Worm (Caenorhabditis elegans) whole organism, L3 larva: ENCODE measurements around the gene irk-1.
A peak's percentile ranks its signal among the peaks of the same experiment; 100 is the strongest.

Experiments
- R02D3.7 ChIP-seq: fragments of 150-350 bp; optimal IDR thresholded peaks from 2 replicates; lab custom pipeline; 2014; ENCODE audit warnings: missing biosample characterization, missing genetic modification characterization
- ZK546.5 ChIP-seq: sonication (generic microtip); optimal IDR thresholded peaks from 2 replicates; lab custom pipeline; 2017; ENCODE audit warnings: missing biosample characterization, missing genetic modification characterization
- aly-2 ChIP-seq: fragments of 150-350 bp; optimal IDR thresholded peaks from 2 replicates; lab custom pipeline; 2014; ENCODE audit warnings: missing biosample characterization, missing genetic modification characterization
- ama-1 ChIP-seq: fragments of 150-350 bp; optimal IDR thresholded peaks from 2 replicates; lab custom pipeline; 2018
- ceh-16 ChIP-seq: sonication (generic microtip); optimal IDR thresholded peaks from 2 replicates; lab custom pipeline; 2017; ENCODE audit warnings: missing biosample characterization, missing genetic modification characterization
- ceh-28 ChIP-seq: fragments of 150-350 bp; optimal IDR thresholded peaks from 2 replicates; lab custom pipeline; 2014; ENCODE audit warnings: missing biosample characterization, missing genetic modification reagents, missing genetic modification characterization
- ceh-82 ChIP-seq: fragments of 150-350 bp; optimal IDR thresholded peaks from 2 replicates; lab custom pipeline; 2014; ENCODE audit warnings: missing biosample characterization, missing genetic modification characterization
- ceh-9 ChIP-seq: sonication (generic microtip); optimal IDR thresholded peaks from 2 replicates; lab custom pipeline; 2018; ENCODE audit warnings: missing biosample characterization, missing genetic modification characterization
- daf-12 ChIP-seq: fragments of 150-350 bp; optimal IDR thresholded peaks from 2 replicates; lab custom pipeline; 2014; ENCODE audit warnings: missing biosample characterization, missing genetic modification reagents, missing genetic modification characterization
- egl-27 ChIP-seq: sonication (generic microtip); optimal IDR thresholded peaks from 4 replicates; lab custom pipeline; 2017; ENCODE audit warnings: missing biosample characterization, missing genetic modification reagents, missing genetic modification characterization
- egl-5 ChIP-seq: fragments of 150-350 bp; optimal IDR thresholded peaks from 2 replicates; lab custom pipeline; 2017; ENCODE audit warnings: missing biosample characterization, missing genetic modification reagents, missing genetic modification characterization, inconsistent platforms
- elt-1 ChIP-seq: fragments of 150-350 bp; optimal IDR thresholded peaks from 2 replicates; lab custom pipeline; 2014; ENCODE audit warnings: missing biosample characterization, missing genetic modification characterization
- elt-2 ChIP-seq: sonication (generic microtip); optimal IDR thresholded peaks from 2 replicates; lab custom pipeline; 2016; ENCODE audit warnings: missing genetic modification reagents, mild to moderate bottlenecking, missing genetic modification characterization, missing compliant biosample characterization
- elt-3 ChIP-seq, 3 experiments: fragments of 150-350 bp in 1 of 3; sonication (generic microtip) in 2 of 3; optimal IDR thresholded peaks; 2 replicates in 2 of 3; 4 replicates in 1 of 3; lab custom pipeline; 2014 to 2017; ENCODE audit warnings: missing biosample characterization in 3 of 3, missing genetic modification characterization in 3 of 3
- eor-1 ChIP-seq, 2 experiments: fragments of 150-350 bp; optimal IDR thresholded peaks; 2 replicates each; lab custom pipeline; 2014 to 2018; ENCODE audit warnings: missing biosample characterization in 2 of 2, missing genetic modification characterization in 2 of 2
- fkh-10 ChIP-seq: sonication (generic microtip); optimal IDR thresholded peaks from 2 replicates; lab custom pipeline; 2017; ENCODE audit warnings: missing biosample characterization, missing genetic modification reagents, missing genetic modification characterization
- fkh-2 ChIP-seq: fragments of 150-350 bp; optimal IDR thresholded peaks from 2 replicates; lab custom pipeline; 2014; ENCODE audit warnings: missing biosample characterization, missing genetic modification reagents, missing genetic modification characterization
- fos-1 ChIP-seq: fragments of 150-350 bp; optimal IDR thresholded peaks from 2 replicates; lab custom pipeline; 2014; ENCODE audit warnings: missing biosample characterization, missing genetic modification characterization
- hmg-11 ChIP-seq: sonication (generic microtip); optimal IDR thresholded peaks from 2 replicates; lab custom pipeline; 2016; ENCODE audit warnings: missing genetic modification characterization, missing compliant biosample characterization
- jun-1 ChIP-seq: fragments of 150-350 bp; optimal IDR thresholded peaks from 2 replicates; lab custom pipeline; 2014; ENCODE audit warnings: missing biosample characterization, missing genetic modification reagents, missing genetic modification characterization
- lin-15B ChIP-seq: fragments of 150-350 bp; optimal IDR thresholded peaks from 2 replicates; lab custom pipeline; 2014; ENCODE audit warnings: missing biosample characterization, missing genetic modification characterization
- lin-39 ChIP-seq: fragments of 150-350 bp; optimal IDR thresholded peaks from 2 replicates; lab custom pipeline; 2018; ENCODE audit warnings: missing biosample characterization, missing genetic modification reagents, missing genetic modification characterization
- lsy-12 ChIP-seq: sonication (generic microtip); optimal IDR thresholded peaks from 2 replicates; lab custom pipeline; 2016; ENCODE audit warnings: mild to moderate bottlenecking, missing genetic modification characterization, missing compliant biosample characterization
- mdl-1 ChIP-seq: fragments of 150-350 bp; optimal IDR thresholded peaks from 2 replicates; lab custom pipeline; 2014; ENCODE audit warnings: missing biosample characterization, missing genetic modification characterization
- mml-1 ChIP-seq: fragments of 150-350 bp; sonication (generic microtip); optimal IDR thresholded peaks from 3 replicates; lab custom pipeline; 2014; ENCODE audit warnings: missing biosample characterization, missing genetic modification characterization
- nfya-1 ChIP-seq: sonication (generic microtip); optimal IDR thresholded peaks from 2 replicates; lab custom pipeline; 2017; ENCODE audit warnings: missing genetic modification characterization, mild to moderate bottlenecking, missing compliant biosample characterization, antibody characterized with exemption, moderate library complexity; ENCODE audit not compliant: insufficient read depth
- nhr-11 ChIP-seq: fragments of 150-350 bp; optimal IDR thresholded peaks from 2 replicates; lab custom pipeline; 2014; ENCODE audit warnings: missing biosample characterization, missing genetic modification characterization
- nhr-12 ChIP-seq: fragments of 150-350 bp; optimal IDR thresholded peaks from 2 replicates; lab custom pipeline; 2014; ENCODE audit warnings: missing biosample characterization, missing genetic modification characterization
- nhr-23 ChIP-seq: fragments of 150-350 bp; optimal IDR thresholded peaks from 2 replicates; lab custom pipeline; 2014; ENCODE audit warnings: missing biosample characterization, missing genetic modification reagents, missing genetic modification characterization
- nhr-237 ChIP-seq: fragments of 150-350 bp; optimal IDR thresholded peaks from 2 replicates; lab custom pipeline; 2014; ENCODE audit warnings: missing biosample characterization, missing genetic modification characterization
- nhr-25 ChIP-seq: sonication (generic microtip); optimal IDR thresholded peaks from 2 replicates; lab custom pipeline; 2017; ENCODE audit warnings: missing biosample characterization, missing genetic modification characterization
- nhr-28 ChIP-seq: fragments of 150-350 bp; optimal IDR thresholded peaks from 2 replicates; lab custom pipeline; 2014; ENCODE audit warnings: missing biosample characterization, missing genetic modification characterization
- nhr-43 ChIP-seq: sonication (generic microtip); optimal IDR thresholded peaks from 2 replicates; lab custom pipeline; 2016; ENCODE audit warnings: mild to moderate bottlenecking, missing genetic modification characterization, missing compliant biosample characterization; ENCODE audit not compliant: poor library complexity, severe bottlenecking
- nhr-67 ChIP-seq: fragments of 150-350 bp; optimal IDR thresholded peaks from 2 replicates; lab custom pipeline; 2014; ENCODE audit warnings: missing biosample characterization, missing genetic modification characterization
- nhr-76 ChIP-seq: fragments of 150-350 bp; sonication (generic microtip); optimal IDR thresholded peaks from 5 replicates; lab custom pipeline; 2014; ENCODE audit warnings: missing biosample characterization, missing genetic modification characterization
- nhr-77 ChIP-seq: fragments of 150-350 bp; optimal IDR thresholded peaks from 2 replicates; lab custom pipeline; 2014; ENCODE audit warnings: missing biosample characterization, missing genetic modification characterization
- pha-4 ChIP-seq: fragments of 150-350 bp; optimal IDR thresholded peaks from 2 replicates; lab custom pipeline; 2014; ENCODE audit warnings: missing biosample characterization, missing genetic modification reagents, missing genetic modification characterization
- pqm-1 ChIP-seq: fragments of 150-350 bp; optimal IDR thresholded peaks from 2 replicates; lab custom pipeline; 2017; ENCODE audit warnings: missing biosample characterization, missing genetic modification characterization, inconsistent platforms
- sea-2 ChIP-seq: fragments of 150-350 bp; sonication (generic microtip); optimal IDR thresholded peaks from 4 replicates; lab custom pipeline; 2014; ENCODE audit warnings: missing biosample characterization, missing genetic modification reagents, missing genetic modification characterization
- skn-1 ChIP-seq: fragments of 150-350 bp; optimal IDR thresholded peaks from 2 replicates; lab custom pipeline; 2014; ENCODE audit warnings: missing biosample characterization, missing genetic modification characterization
- snpc-4 ChIP-seq: fragments of 150-350 bp; optimal IDR thresholded peaks from 2 replicates; lab custom pipeline; 2014; ENCODE audit warnings: missing biosample characterization, missing genetic modification characterization
- tbx-2 ChIP-seq: sonication (generic microtip); optimal IDR thresholded peaks from 2 replicates; lab custom pipeline; 2016; ENCODE audit warnings: mild to moderate bottlenecking, missing genetic modification characterization, missing compliant biosample characterization
- unc-39 ChIP-seq: sonication (generic microtip); optimal IDR thresholded peaks from 4 replicates; lab custom pipeline; 2017; ENCODE audit warnings: missing biosample characterization, missing genetic modification characterization
- unc-62 ChIP-seq: fragments of 150-350 bp; sonication (generic microtip); optimal IDR thresholded peaks from 4 replicates; lab custom pipeline; 2014; ENCODE audit warnings: missing biosample characterization, missing genetic modification reagents, missing genetic modification characterization
- zag-1 ChIP-seq: fragments of 150-350 bp; optimal IDR thresholded peaks from 2 replicates; lab custom pipeline; 2014; ENCODE audit warnings: missing biosample characterization, missing genetic modification characterization
- ztf-11 ChIP-seq: fragments of 150-350 bp; optimal IDR thresholded peaks from 2 replicates; lab custom pipeline; 2014; ENCODE audit warnings: missing biosample characterization, missing genetic modification characterization
- ztf-4 ChIP-seq: fragments of 150-350 bp; optimal IDR thresholded peaks from 2 replicates; lab custom pipeline; 2014; ENCODE audit warnings: missing biosample characterization, missing genetic modification characterization

The irk-1 gene

DNA sequence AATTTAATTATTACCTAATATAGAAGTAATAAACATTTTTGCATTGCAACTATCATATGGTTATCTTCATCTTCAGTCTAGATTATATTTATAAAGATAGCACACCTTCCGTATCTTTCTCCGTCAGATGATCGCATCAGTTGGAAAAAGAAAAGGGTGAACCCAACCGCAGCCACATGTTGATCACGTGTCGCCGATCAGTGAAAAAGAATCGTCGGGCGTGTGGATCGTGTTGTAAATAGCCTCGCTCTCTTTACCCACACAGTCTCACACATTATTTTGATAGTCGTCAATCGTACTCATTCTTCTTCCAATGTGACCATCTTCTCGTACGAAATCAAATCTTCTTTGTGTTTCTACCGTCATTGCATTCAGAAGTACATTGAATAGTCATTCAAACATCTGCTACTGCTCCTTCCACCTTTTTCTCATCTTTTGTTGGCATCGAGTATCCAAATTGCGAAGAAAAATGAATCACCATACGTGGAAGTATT lies 34.0 kb downstream of the irk-1 start (continued):
- TF ChIP-seq hmg-11 (no peak), fkh-10 (GFP tag; lab: Kevin White, UChicago) (no peak), nhr-76 (tag; lab: Kevin White, UChicago) (peak; percentile 16), fkh-2 (no peak), ama-1 (lab: Kevin White, UChicago) (peak; percentile 99), fos-1 (peak; percentile 82)

ce11 chrX:6743344-6743743 lies 34.6 kb downstream of the irk-1 start:
- TF ChIP-seq elt-3 (tag; optimal IDR thresholded peaks at IDR 0.05; lab: Kevin White, UChicago) (no peak), nhr-237 (tag; lab: Kevin White, UChicago) (no peak), eor-1 (tag; optimal IDR thresholded peaks at IDR 0.05; lab: Kevin White, UChicago) (no peak), ceh-16 (tag; lab: Kevin White, UChicago) (no peak), jun-1 (tag; lab: Kevin White, UChicago) (no peak), nhr-23 (tag; lab: Kevin White, UChicago) (no peak), nhr-76 (tag; lab: Kevin White, UChicago) (no peak), egl-5 (tag; lab: Kevin White, UChicago) (no peak), ama-1 (lab: Kevin White, UChicago) (peak; percentile 91)

DNA sequence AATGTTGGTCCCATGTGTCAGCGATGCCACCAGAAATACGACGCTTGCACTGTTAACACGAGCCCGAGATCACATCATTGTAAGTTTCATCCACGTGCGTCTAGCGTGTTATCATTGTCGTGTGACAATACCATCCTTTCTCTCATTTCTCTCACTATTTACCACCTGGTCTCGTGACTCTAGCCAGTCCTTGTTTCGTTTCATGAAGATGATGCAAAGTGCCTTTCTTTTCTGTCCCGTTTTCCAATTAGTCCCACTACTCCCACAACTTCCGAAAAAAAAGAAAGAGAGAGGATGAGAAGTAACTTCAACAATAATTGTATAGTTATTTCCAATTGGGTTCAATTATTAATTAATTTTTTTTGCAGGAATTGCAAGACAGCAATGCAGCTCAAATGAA lies 35.0 kb downstream of the irk-1 start:
- TF ChIP-seq lsy-12 (tag; lab: Kevin White, UChicago) (no peak), nhr-23 (tag; lab: Kevin White, UChicago) (peak; percentile 69), nhr-11 (tag; lab: Kevin White, UChicago) (no peak), sea-2 (GFP tag; lab: Kevin White, UChicago) (no peak), nfya-1 (tag; lab: Kevin White, UChicago) (peak; percentile 68), zag-1 (tag; lab: Kevin White, UChicago) (no peak), lin-39 (tag; lab: Kevin White, UChicago) (no peak), jun-1 (tag; lab: Kevin White, UChicago) (peak; percentile 84), pqm-1 (peak; percentile 60), ceh-9 (tag; lab: Kevin White, UChicago) (no peak), nhr-25 (tag; lab: Kevin White, UChicago) (peak; percentile 78), nhr-237 (tag; lab: Kevin White, UChicago) (no peak), nhr-43 (tag; lab: Kevin White, UChicago) (no peak), ZK546.5 (tag; lab: Kevin White, UChicago) (no peak), hmg-11 (no peak), tbx-2 (tag; lab: Kevin White, UChicago) (no peak), ama-1 (lab: Kevin White, UChicago) (peak; percentile 74), unc-39 (tag; lab: Kevin White, UChicago) (no peak), fos-1 (no peak), ceh-82 (tag; lab: Kevin White, UChicago) (no peak), eor-1 (tag; optimal IDR thresholded peaks at IDR 0.05; lab: Kevin White, UChicago) (no peak), nhr-67 (no peak), lin-15B (tag; lab: Kevin White, UChicago) (no peak), ceh-28 (tag; lab: Kevin White, UChicago) (no peak), ceh-16 (tag; lab: Kevin White, UChicago) (no peak), egl-5 (tag; lab: Kevin White, UChicago) (no peak), nhr-77 (tag; lab: Kevin White, UChicago) (no peak), mdl-1 (peak; percentile 100), pha-4 (tag; lab: Kevin White, UChicago) (peak; percentile 75), R02D3.7 (tag; lab: Kevin White, UChicago) (no peak), egl-27 (tag; lab: Kevin White, UChicago) (peak; percentile 74), nhr-76 (tag; lab: Kevin White, UChicago) (no peak), ztf-4 (tag; lab: Kevin White, UChicago) (no peak), daf-12 (tag; lab: Kevin White, UChicago) (no peak), nhr-12 (no peak), elt-1 (tag; lab: Kevin White, UChicago) (no peak), aly-2 (tag; lab: Kevin White, UChicago) (no peak), snpc-4 (tag; lab: Kevin White, UChicago) (no peak), fkh-10 (GFP tag; lab: Kevin White, UChicago) (no peak), unc-62 (GFP tag; lab: Kevin White, UChicago) (no peak), nhr-28 (tag; lab: Kevin White, UChicago) (no peak), elt-2 (tag; lab: Kevin White, UChicago) (peak; percentile 61), mml-1 (tag; lab: Kevin White, UChicago) (peak; percentile 86), fkh-2 (no peak), skn-1 (tag; lab: Kevin White, UChicago) (no peak), ztf-11 (tag; lab: Kevin White, UChicago) (no peak), elt-3 (tag; optimal IDR thresholded peaks at IDR 0.05; lab: Kevin White, UChicago) (peak in 1 of 3 experiments; percentile 33)
